Fruit fly (Drosophila melanogaster) whole organism, wandering third instar larva: ENCODE data around the gene Takl1.

Source experiments
- CG9705 ChIP-seq: fragments of 200-800 bp; sonication (Bioruptor generic); optimal IDR thresholded peaks from 2 replicates; lab custom pipeline; 2018; ENCODE audit warnings: missing biosample characterization, mild to moderate bottlenecking, missing genetic modification characterization
- Dif ChIP-seq: fragments of 200-275, 200-300 bp; sonication (Bioruptor generic); optimal IDR thresholded peaks from 2 replicates; lab custom pipeline; 2018; ENCODE audit warnings: missing biosample characterization, missing genetic modification characterization; ENCODE audit not compliant: partially characterized antibody
- HLH106 ChIP-seq: fragments of 200-800 bp; optimal IDR thresholded peaks from 3 replicates; lab custom pipeline; 2019; ENCODE audit warnings: missing biosample characterization, mild to moderate bottlenecking, missing genetic modification characterization, moderate library complexity
- Mio ChIP-seq: sonication (Bioruptor generic); optimal IDR thresholded peaks from 2 replicates; lab custom pipeline; 2016; ENCODE audit warnings: missing biosample characterization, missing genetic modification characterization
- Myc ChIP-seq: fragments of >200 bp; optimal IDR thresholded peaks from 2 replicates; lab custom pipeline; 2017
- OdsH ChIP-seq: fragments of 200-800 bp; sonication (Bioruptor generic); optimal IDR thresholded peaks from 2 replicates; lab custom pipeline; 2016; ENCODE audit warnings: missing biosample characterization, mild to moderate bottlenecking, missing genetic modification characterization
- Sp1 ChIP-seq: fragments of 200-800 bp; sonication (Bioruptor generic); optimal IDR thresholded peaks from 3 replicates; lab custom pipeline; 2019; ENCODE audit warnings: missing biosample characterization, mild to moderate bottlenecking, missing genetic modification characterization, moderate library complexity
- dmrt93B ChIP-seq: fragments of 200-800 bp; sonication (Bioruptor generic); optimal IDR thresholded peaks from 2 replicates; lab custom pipeline; 2018; ENCODE audit warnings: missing biosample characterization, mild to moderate bottlenecking, missing genetic modification characterization
- foxo ChIP-seq, 2 experiments: fragments of 200-800 bp; sonication (Bioruptor generic); optimal IDR thresholded peaks; 2 replicates in 1 of 2; 3 replicates in 1 of 2; lab custom pipeline; 2016 to 2017; ENCODE audit warnings: missing biosample characterization in 2 of 2, missing genetic modification characterization in 2 of 2
- psq ChIP-seq: fragments of 200-800 bp; sonication (Bioruptor generic); optimal IDR thresholded peaks from 3 replicates; lab custom pipeline; 2017; ENCODE audit warnings: missing biosample characterization, mild to moderate bottlenecking, missing genetic modification characterization, moderate library complexity
- rgr ChIP-seq: fragments of 200-800 bp; sonication (Bioruptor generic); optimal IDR thresholded peaks from 3 replicates; lab custom pipeline; 2016; ENCODE audit warnings: missing biosample characterization, mild to moderate bottlenecking, missing genetic modification characterization

dm6 chr3R:20779545-20779944, 7.1 kb upstream of the Takl1 start:
- TF ChIP-seq CG9705: no peak
- no peak for TF ChIP-seq foxo (GFP tag; optimal IDR thresholded peaks at IDR 0.05; lab: Kevin White, UChicago)
- no peak for TF ChIP-seq psq (GFP tag; lab: Kevin White, UChicago)
- no peak for TF ChIP-seq HLH106 (tag; lab: Kevin White, UChicago)
- no peak for TF ChIP-seq OdsH (GFP tag; lab: Kevin White, UChicago)
- TF ChIP-seq Dif (GFP tag; lab: Kevin White, UChicago): no peak
- no peak for TF ChIP-seq Mio
- no peak for TF ChIP-seq Sp1 (GFP tag; lab: Kevin White, UChicago)
- TF ChIP-seq dmrt93B: no peak
- TF ChIP-seq rgr: no peak
- no peak for TF ChIP-seq Myc (lab: Kevin White, UChicago)
